Worm (Caenorhabditis elegans) whole organism, late embryonic: ENCODE measurements around the gene F59A6.3.

ENCODE experiments used
- C08G9.2 ChIP-seq: sonication (generic microtip); optimal IDR thresholded peaks from 2 replicates; lab custom pipeline; 2016; ENCODE audit warnings: mild to moderate bottlenecking, missing genetic modification characterization, moderate library complexity, missing compliant biosample characterization
- C38D4.7 ChIP-seq: fragments of 200-800 bp; sonication (Bioruptor generic); optimal IDR thresholded peaks from 2 replicates; lab custom pipeline; 2018; ENCODE audit warnings: mild to moderate bottlenecking, missing genetic modification characterization, moderate library complexity, missing compliant biosample characterization
- K09A11.1 ChIP-seq: sonication (generic microtip); optimal IDR thresholded peaks from 2 replicates; lab custom pipeline; 2017; ENCODE audit warnings: antibody characterized with exemption, mild to moderate bottlenecking, missing genetic modification characterization, missing compliant biosample characterization; ENCODE audit not compliant: insufficient read depth
- T23F11.4 ChIP-seq: fragments of 200-800 bp; sonication (Bioruptor generic); optimal IDR thresholded peaks from 2 replicates; lab custom pipeline; 2018; ENCODE audit warnings: mild to moderate bottlenecking, missing genetic modification characterization, missing compliant biosample characterization
- Y22D7AL.16 ChIP-seq: sonication (generic microtip); optimal IDR thresholded peaks from 2 replicates; lab custom pipeline; 2016; ENCODE audit warnings: missing genetic modification characterization, missing compliant biosample characterization
- ahr-1 ChIP-seq: sonication (generic microtip); optimal IDR thresholded peaks from 2 replicates; lab custom pipeline; 2016; ENCODE audit warnings: missing genetic modification characterization, missing compliant biosample characterization
- ama-1 ChIP-seq: fragments of 150-350 bp; optimal IDR thresholded peaks from 2 replicates; lab custom pipeline; 2014
- ceh-14 ChIP-seq: sonication (generic microtip); optimal IDR thresholded peaks from 2 replicates; lab custom pipeline; 2016; ENCODE audit warnings: missing genotype, missing genetic modification characterization, missing compliant biosample characterization
- ceh-2 ChIP-seq: sonication (generic microtip); optimal IDR thresholded peaks from 2 replicates; lab custom pipeline; 2016; ENCODE audit warnings: missing genotype, missing genetic modification characterization, missing compliant biosample characterization
- ceh-22 ChIP-seq: sonication (generic microtip); optimal IDR thresholded peaks from 2 replicates; lab custom pipeline; 2017; ENCODE audit warnings: missing biosample characterization, missing genetic modification characterization
- ceh-24 ChIP-seq: sonication (generic microtip); optimal IDR thresholded peaks from 2 replicates; lab custom pipeline; 2016; ENCODE audit warnings: mild to moderate bottlenecking, missing genetic modification characterization, missing compliant biosample characterization
- ceh-30 ChIP-seq: fragments of 150-350 bp; optimal IDR thresholded peaks from 2 replicates; lab custom pipeline; 2014; ENCODE audit warnings: missing biosample characterization, missing genetic modification characterization
- ceh-45 ChIP-seq: fragments of 200-800 bp; sonication (Bioruptor generic); IDR thresholded peaks from 2 replicates; pipeline ENCODE4 v1.3.6; 2022; ENCODE audit warnings: missing genetic modification reagents, missing genetic modification characterization, missing compliant biosample characterization
- ceh-48 ChIP-seq: sonication (generic microtip); optimal IDR thresholded peaks from 2 replicates; lab custom pipeline; 2016; ENCODE audit warnings: missing genetic modification characterization, inconsistent platforms, missing compliant biosample characterization
- ceh-9 ChIP-seq: sonication (generic microtip); optimal IDR thresholded peaks from 2 replicates; lab custom pipeline; 2016; ENCODE audit warnings: mild to moderate bottlenecking, missing genetic modification characterization, inconsistent platforms, missing compliant biosample characterization
- che-1 ChIP-seq: sonication (generic microtip); optimal IDR thresholded peaks from 2 replicates; lab custom pipeline; 2016; ENCODE audit warnings: mild to moderate bottlenecking, missing genetic modification characterization, missing compliant biosample characterization
- dmd-4 ChIP-seq: sonication (generic microtip); optimal IDR thresholded peaks from 2 replicates; lab custom pipeline; 2016; ENCODE audit warnings: borderline replicate concordance, missing genetic modification characterization, missing compliant biosample characterization
- dve-1 ChIP-seq: sonication (generic microtip); optimal IDR thresholded peaks from 2 replicates; lab custom pipeline; 2017; ENCODE audit warnings: antibody characterized with exemption, mild to moderate bottlenecking, missing genetic modification characterization, missing compliant biosample characterization
- elt-2 ChIP-seq: sonication (generic microtip); optimal IDR thresholded peaks from 2 replicates; lab custom pipeline; 2016; ENCODE audit warnings: missing genetic modification reagents, missing genetic modification characterization, missing compliant biosample characterization
- elt-4 ChIP-seq: sonication (generic microtip); optimal IDR thresholded peaks from 2 replicates; lab custom pipeline; 2016; ENCODE audit warnings: missing genetic modification characterization, missing compliant biosample characterization
- eyg-1 ChIP-seq: sonication (generic microtip); optimal IDR thresholded peaks from 2 replicates; lab custom pipeline; 2016; ENCODE audit warnings: missing genotype, missing genetic modification characterization, missing compliant biosample characterization
- fax-1 ChIP-seq: sonication (generic microtip); optimal IDR thresholded peaks from 2 replicates; lab custom pipeline; 2016; ENCODE audit warnings: missing genotype, missing genetic modification characterization, missing compliant biosample characterization
- fkh-6 ChIP-seq: sonication (generic microtip); optimal IDR thresholded peaks from 2 replicates; lab custom pipeline; 2016; ENCODE audit warnings: missing genetic modification characterization, missing compliant biosample characterization
- hlh-13 ChIP-seq: fragments of 200-800 bp; sonication (Bioruptor generic); optimal IDR thresholded peaks from 2 replicates; lab custom pipeline; 2018; ENCODE audit warnings: mild to moderate bottlenecking, missing genetic modification characterization, missing compliant biosample characterization
- hlh-15 ChIP-seq: sonication (generic microtip); optimal IDR thresholded peaks from 2 replicates; lab custom pipeline; 2016; ENCODE audit warnings: missing genetic modification characterization, missing compliant biosample characterization
- hlh-30 ChIP-seq: sonication (generic microtip); optimal IDR thresholded peaks from 2 replicates; lab custom pipeline; 2017; ENCODE audit warnings: antibody characterized with exemption, missing genetic modification characterization, missing compliant biosample characterization; ENCODE audit not compliant: insufficient read depth
- hlh-8 ChIP-seq: sonication (generic microtip); optimal IDR thresholded peaks from 2 replicates; lab custom pipeline; 2016; ENCODE audit warnings: missing genotype, missing genetic modification characterization, missing compliant biosample characterization
- lim-6 ChIP-seq: sonication (generic microtip); optimal IDR thresholded peaks from 2 replicates; lab custom pipeline; 2016; ENCODE audit warnings: missing genetic modification characterization, missing compliant biosample characterization
- mec-3 ChIP-seq: sonication (generic microtip); optimal IDR thresholded peaks from 2 replicates; lab custom pipeline; 2016; ENCODE audit warnings: borderline replicate concordance, missing genetic modification characterization, missing compliant biosample characterization
- nhr-11 ChIP-seq: fragments of 150-350 bp; optimal IDR thresholded peaks from 2 replicates; lab custom pipeline; 2014; ENCODE audit warnings: missing biosample characterization, missing genetic modification characterization
- nhr-232 ChIP-seq: sonication (generic microtip); optimal IDR thresholded peaks from 2 replicates; lab custom pipeline; 2016; ENCODE audit warnings: missing genetic modification characterization, missing compliant biosample characterization
- odd-2 ChIP-seq: sonication (generic microtip); optimal IDR thresholded peaks from 2 replicates; lab custom pipeline; 2017; ENCODE audit warnings: antibody characterized with exemption, mild to moderate bottlenecking, missing genetic modification characterization, missing compliant biosample characterization
- pag-3 ChIP-seq: sonication (generic microtip); optimal IDR thresholded peaks from 2 replicates; lab custom pipeline; 2016; ENCODE audit warnings: missing compliant biosample characterization, missing genetic modification characterization, borderline replicate concordance
- pax-1 ChIP-seq: fragments of 150-350 bp; optimal IDR thresholded peaks from 2 replicates; lab custom pipeline; 2014; ENCODE audit warnings: missing biosample characterization, missing genetic modification characterization
- pha-2 ChIP-seq: sonication (generic microtip); optimal IDR thresholded peaks from 2 replicates; lab custom pipeline; 2017; ENCODE audit warnings: mild to moderate bottlenecking, missing genetic modification characterization, missing compliant biosample characterization
- pha-4 ChIP-seq: fragments of 150-350 bp; optimal IDR thresholded peaks from 2 replicates; lab custom pipeline; 2018; ENCODE audit warnings: missing biosample characterization, missing genetic modification reagents, missing genetic modification characterization
- pqm-1 ChIP-seq: sonication (generic microtip); optimal IDR thresholded peaks from 2 replicates; lab custom pipeline; 2016; ENCODE audit warnings: missing genetic modification characterization, missing compliant biosample characterization
- pros-1 ChIP-seq: fragments of 150-350 bp; optimal IDR thresholded peaks from 2 replicates; lab custom pipeline; 2014; ENCODE audit warnings: missing biosample characterization, missing genetic modification reagents, missing genetic modification characterization
- sdc-2 ChIP-seq: sonication (generic microtip); optimal IDR thresholded peaks from 2 replicates; lab custom pipeline; 2016; ENCODE audit warnings: missing genotype, missing genetic modification characterization, missing compliant biosample characterization
- sox-2 ChIP-seq: fragments of 200-800 bp; sonication (Bioruptor generic); IDR thresholded peaks from 2 replicates; pipeline ENCODE4 v1.3.6; 2022; ENCODE audit warnings: missing genetic modification reagents, missing genetic modification characterization, missing compliant biosample characterization
- sox-4 ChIP-seq: sonication (generic microtip); optimal IDR thresholded peaks from 2 replicates; lab custom pipeline; 2017; ENCODE audit warnings: mild to moderate bottlenecking, missing genetic modification characterization, inconsistent platforms, missing compliant biosample characterization
- tbx-2 ChIP-seq: sonication (generic microtip); optimal IDR thresholded peaks from 2 replicates; lab custom pipeline; 2016; ENCODE audit warnings: missing genetic modification characterization, missing compliant biosample characterization
- unc-3 ChIP-seq, 2 experiments: fragments of 200-800 bp in 1 of 2; sonication (Bioruptor generic) in 1 of 2; sonication (generic microtip) in 1 of 2; conservative IDR thresholded peaks in 1 of 2; optimal IDR thresholded peaks in 1 of 2; 2 replicates each; pipeline versions ENCODE4 v1.3.6 to Lab custom; 2016 to 2022; ENCODE audit warnings: missing compliant biosample characterization in 2 of 2, missing genetic modification characterization in 2 of 2, missing genetic modification reagents in 1 of 2
- unc-86 ChIP-seq: sonication (generic microtip); optimal IDR thresholded peaks from 2 replicates; lab custom pipeline; 2016; ENCODE audit warnings: missing genetic modification characterization, missing compliant biosample characterization
- zip-5 ChIP-seq: sonication (generic microtip); optimal IDR thresholded peaks from 2 replicates; lab custom pipeline; 2016; ENCODE audit warnings: missing genetic modification characterization, missing compliant biosample characterization
- ztf-16 ChIP-seq: sonication (generic microtip); optimal IDR thresholded peaks from 2 replicates; lab custom pipeline; 2017; ENCODE audit warnings: missing genetic modification characterization, missing compliant biosample characterization

The F59A6.3 gene

ce11 chrII:5027952-5028351 is 19.8 kb downstream of the F59A6.3 start:
- TF ChIP-seq che-1 (no peak), pqm-1 (tag; lab: Kevin White, UChicago) (no peak), nhr-232 (tag; lab: Kevin White, UChicago) (no peak), odd-2 (tag; lab: Kevin White, UChicago) (no peak), ceh-24 (tag; lab: Kevin White, UChicago) (no peak), ceh-22 (no peak), sox-4 (tag; lab: Kevin White, UChicago) (no peak), dve-1 (tag; lab: Kevin White, UChicago) (no peak), T23F11.4 (GFP tag; lab: Kevin White, UChicago) (no peak), pha-2 (no peak), ceh-9 (tag; lab: Kevin White, UChicago) (no peak), sdc-2 (tag; lab: Kevin White, UChicago) (no peak)

- TF ChIP-seq eyg-1 (tag; lab: Kevin White, UChicago) (no peak), Y22D7AL.16 (no peak), pros-1 (tag; lab: Kevin White, UChicago) (no peak), lim-6 (tag; lab: Kevin White, UChicago) (no peak), sox-4 (tag; lab: Kevin White, UChicago) (no peak), unc-86 (tag; lab: Kevin White, UChicago) (no peak), pax-1 (no peak), tbx-2 (tag; lab: Kevin White, UChicago) (no peak), pha-4 (tag; lab: Kevin White, UChicago) (no peak), sox-2 (no peak), ztf-16 (tag; lab: Kevin White, UChicago) (no peak), mec-3 (tag; lab: Kevin White, UChicago) (no peak), ceh-24 (tag; lab: Kevin White, UChicago) (no peak), fax-1 (tag; lab: Kevin White, UChicago) (no peak), ceh-2 (no peak), ama-1 (lab: Kevin White, UChicago) (no peak), ceh-14 (tag; lab: Kevin White, UChicago) (no peak), hlh-15 (tag; lab: Kevin White, UChicago) (no peak), ahr-1 (tag; lab: Kevin White, UChicago) (no peak)
- TF ChIP-seq, all 69 proteins: peak for 0
These were observed 23.5 kb downstream of the F59A6.3 start, which contains the start of gene wdr-83 for ce11 chrII:5031612-5032011. Gene wdr-83 (minus strand): TSS chrII:5031712.

- peak; percentile 88 for TF ChIP-seq eyg-1 (tag; lab: Kevin White, UChicago)
- TF ChIP-seq elt-4 (tag; lab: Kevin White, UChicago) = peak; percentile 15
- peak; percentile 85 for TF ChIP-seq C38D4.7
- TF ChIP-seq C08G9.2 (tag; lab: Kevin White, UChicago) = peak; percentile 86
- peak; percentile 73 for TF ChIP-seq pqm-1 (tag; lab: Kevin White, UChicago)
- peak; percentile 76 for TF ChIP-seq ahr-1 (tag; lab: Kevin White, UChicago)
- TF ChIP-seq hlh-8 (tag; lab: Kevin White, UChicago) = peak; percentile 79
- TF ChIP-seq ceh-2 = peak; percentile 86
- peak; percentile 84 for TF ChIP-seq fkh-6 (tag; lab: Kevin White, UChicago)
- TF ChIP-seq ama-1 (lab: Kevin White, UChicago) = no peak
- peak; percentile 85 for TF ChIP-seq tbx-2 (tag; lab: Kevin White, UChicago)
- peak; percentile 55 for TF ChIP-seq dmd-4 (tag; lab: Kevin White, UChicago)
- TF ChIP-seq nhr-11 (tag; lab: Kevin White, UChicago) = no peak
- peak; percentile 85 for TF ChIP-seq Y22D7AL.16
- TF ChIP-seq T23F11.4 (GFP tag; lab: Kevin White, UChicago) = peak; percentile 77
- peak; percentile 86 for TF ChIP-seq ztf-16 (tag; lab: Kevin White, UChicago)
- peak; percentile 77 for TF ChIP-seq ceh-48 (tag; lab: Kevin White, UChicago)
- peak; percentile 88 for TF ChIP-seq pha-2
- TF ChIP-seq ceh-30 (tag; lab: Kevin White, UChicago) = no peak
- peak; percentile 34 for TF ChIP-seq pros-1 (tag; lab: Kevin White, UChicago)
- TF ChIP-seq hlh-30 (tag; lab: Kevin White, UChicago) = no peak
- TF ChIP-seq elt-2 (tag; lab: Kevin White, UChicago) = peak; percentile 100
- peak; percentile 72 for TF ChIP-seq ceh-24 (tag; lab: Kevin White, UChicago)
- TF ChIP-seq unc-3 (GFP tag; conservative IDR thresholded peaks at IDR 0.05; lab: Robert Waterston, UW) = peak; percentile 86
- TF ChIP-seq unc-3 (tag; optimal IDR thresholded peaks at IDR 0.05; lab: Kevin White, UChicago) = peak; percentile 81
- TF ChIP-seq pax-1 = no peak
- TF ChIP-seq sdc-2 (tag; lab: Kevin White, UChicago) = peak; percentile 90
- peak; percentile 15 for TF ChIP-seq pag-3 (tag; lab: Kevin White, UChicago)
- peak; percentile 78 for TF ChIP-seq K09A11.1 (tag; lab: Kevin White, UChicago)
- TF ChIP-seq hlh-13 (GFP tag; lab: Kevin White, UChicago) = peak; percentile 79
- peak; percentile 73 for TF ChIP-seq zip-5 (tag; lab: Kevin White, UChicago)
- peak; percentile 83 for TF ChIP-seq dve-1 (tag; lab: Kevin White, UChicago)
- TF ChIP-seq ceh-45 (GFP tag; lab: Robert Waterston, UW) = peak; percentile 77; the same call in 1 of the 2 replicates
These were observed 24.5 kb downstream of the F59A6.3 start for ce11 chrII:5032669-5033068.
